Fruit fly (Drosophila melanogaster) whole organism, prepupa: ENCODE data around the gene csw.

Experiments
- Blimp-1 ChIP-seq: fragments of 200-800 bp; sonication (Bioruptor generic); optimal IDR thresholded peaks from 3 replicates; lab custom pipeline; 2017; ENCODE audit warnings: missing biosample characterization, missing genetic modification characterization, mild to moderate bottlenecking, moderate library complexity, missing genetic modification reagents
- CG10669 ChIP-seq: fragments of 200-800 bp; sonication (Bioruptor generic); optimal IDR thresholded peaks from 3 replicates; lab custom pipeline; 2018; ENCODE audit warnings: missing biosample characterization, mild to moderate bottlenecking, missing genetic modification characterization, moderate library complexity
- CG11294 ChIP-seq: fragments of 200-800 bp; sonication (Bioruptor generic); IDR thresholded peaks from 2 replicates; pipeline ENCODE4 v1.3.6; 2022; ENCODE audit warnings: missing biosample characterization, missing genetic modification characterization
- CG11762 ChIP-seq: fragments of 200-800 bp; sonication (Bioruptor generic); optimal IDR thresholded peaks from 3 replicates; lab custom pipeline; 2016; ENCODE audit warnings: missing biosample characterization, missing genetic modification characterization; ENCODE audit not compliant: insufficient read depth
- CG11902 ChIP-seq: fragments of 200-800 bp; sonication (Bioruptor generic); optimal IDR thresholded peaks from 3 replicates; lab custom pipeline; 2016; ENCODE audit warnings: missing biosample characterization, missing genetic modification characterization
- CG15336 ChIP-seq: fragments of 200-800 bp; sonication (Bioruptor generic); IDR thresholded peaks from 2 replicates; pipeline ENCODE4 v1.3.6; 2022; ENCODE audit warnings: missing biosample characterization, missing genetic modification characterization
- CG16779 ChIP-seq: fragments of 200-800 bp; sonication (Bioruptor generic); optimal IDR thresholded peaks from 3 replicates; lab custom pipeline; 2017; ENCODE audit warnings: missing biosample characterization, mild to moderate bottlenecking, missing genetic modification characterization
- CG3032 ChIP-seq: fragments of 200-800 bp; optimal IDR thresholded peaks from 2 replicates; lab custom pipeline; 2019; ENCODE audit warnings: missing biosample characterization, mild to moderate bottlenecking, missing genetic modification characterization, moderate library complexity
- CG31627 ChIP-seq: fragments of 200-800 bp; sonication (Bioruptor generic); optimal IDR thresholded peaks from 3 replicates; lab custom pipeline; 2016; ENCODE audit warnings: missing biosample characterization, missing genetic modification characterization
- CG32006 ChIP-seq: fragments of 200-800 bp; sonication (Bioruptor generic); optimal IDR thresholded peaks from 3 replicates; lab custom pipeline; 2017; ENCODE audit warnings: missing biosample characterization, mild to moderate bottlenecking, missing genetic modification characterization
- CG34406 ChIP-seq: fragments of 200-800 bp; sonication (Bioruptor generic); optimal IDR thresholded peaks from 3 replicates; lab custom pipeline; 2016; ENCODE audit warnings: missing biosample characterization, missing genetic modification characterization
- CG3919 ChIP-seq: fragments of 200-800 bp; sonication (Bioruptor generic); optimal IDR thresholded peaks from 3 replicates; lab custom pipeline; 2016; ENCODE audit warnings: missing biosample characterization, missing genetic modification characterization
- CG4318 ChIP-seq: fragments of 200-800 bp; sonication (Bioruptor generic); optimal IDR thresholded peaks from 3 replicates; lab custom pipeline; 2017; ENCODE audit warnings: missing biosample characterization, mild to moderate bottlenecking, missing genetic modification characterization
- CG6163 ChIP-seq: fragments of 200-800 bp; sonication (Bioruptor generic); IDR thresholded peaks from 3 replicates; pipeline ENCODE4 v1.3.6; 2022; ENCODE audit warnings: missing biosample characterization, missing genetic modification characterization
- CG6792 ChIP-seq: fragments of 200-800 bp; sonication (Bioruptor generic); optimal IDR thresholded peaks from 3 replicates; lab custom pipeline; 2016; ENCODE audit warnings: missing biosample characterization, missing genetic modification characterization
- CG6808 ChIP-seq: fragments of 200-800 bp; sonication (Bioruptor generic); optimal IDR thresholded peaks from 3 replicates; lab custom pipeline; 2017; ENCODE audit warnings: missing biosample characterization, missing genetic modification characterization, mild to moderate bottlenecking, moderate library complexity, missing genetic modification reagents
- CG7368 ChIP-seq: fragments of 200-800 bp; sonication (Bioruptor generic); optimal IDR thresholded peaks from 3 replicates; lab custom pipeline; 2016; ENCODE audit warnings: missing biosample characterization, missing genetic modification characterization
- CG8319 ChIP-seq: fragments of 200-800 bp; sonication (Bioruptor generic); optimal IDR thresholded peaks from 3 replicates; lab custom pipeline; 2016; ENCODE audit warnings: missing biosample characterization, missing genetic modification characterization
- CG8632 ChIP-seq: fragments of 200-800 bp; sonication (Bioruptor generic); optimal IDR thresholded peaks from 3 replicates; lab custom pipeline; 2016; ENCODE audit warnings: missing biosample characterization, missing genetic modification characterization
- CG9139 ChIP-seq: fragments of 200-800 bp; sonication (Bioruptor generic); optimal IDR thresholded peaks from 3 replicates; lab custom pipeline; 2017; ENCODE audit warnings: missing biosample characterization, mild to moderate bottlenecking, missing genetic modification characterization
- Eip78C ChIP-seq: fragments of 200-800 bp; sonication (Bioruptor generic); peaks from one replicate; lab custom pipeline; 2016; ENCODE audit warnings: missing biosample characterization, missing genetic modification characterization
- Eip93F ChIP-seq: fragments of 200-800 bp; sonication (Bioruptor generic); optimal IDR thresholded peaks from 2 replicates; lab custom pipeline; 2016; ENCODE audit warnings: missing biosample characterization, mild to moderate bottlenecking, missing genetic modification characterization
- Ets21C ChIP-seq: fragments of 200-800 bp; sonication (Bioruptor generic); optimal IDR thresholded peaks from 3 replicates; lab custom pipeline; 2016; ENCODE audit warnings: missing biosample characterization, missing genetic modification characterization
- Gug ChIP-seq: fragments of 200-800 bp; sonication (Bioruptor generic); IDR thresholded peaks from 2 replicates; pipeline ENCODE4 v1.3.6; 2022; ENCODE audit warnings: missing biosample characterization, missing genetic modification characterization
- Hr38 ChIP-seq: sonication (Bioruptor generic); optimal IDR thresholded peaks from 2 replicates; lab custom pipeline; 2016; ENCODE audit warnings: missing biosample characterization, missing genetic modification characterization
- Hr4 ChIP-seq: fragments of 200-800 bp; sonication (Bioruptor generic); optimal IDR thresholded peaks from 3 replicates; lab custom pipeline; 2016; ENCODE audit warnings: missing biosample characterization, missing genetic modification characterization
- Met ChIP-seq: fragments of 200-800 bp; sonication (Bioruptor generic); optimal IDR thresholded peaks from 3 replicates; lab custom pipeline; 2016; ENCODE audit warnings: missing biosample characterization, missing genetic modification characterization
- OdsH ChIP-seq: fragments of 200-800 bp; sonication (Bioruptor generic); optimal IDR thresholded peaks from 3 replicates; lab custom pipeline; 2016; ENCODE audit warnings: missing biosample characterization, missing genetic modification characterization
- Smox ChIP-seq: fragments of 200-800 bp; sonication (Bioruptor generic); optimal IDR thresholded peaks from 3 replicates; lab custom pipeline; 2016; ENCODE audit warnings: missing biosample characterization, missing genetic modification characterization
- Sox102F ChIP-seq: fragments of 200-800 bp; sonication (Bioruptor generic); optimal IDR thresholded peaks from 2 replicates; lab custom pipeline; 2016; ENCODE audit warnings: missing biosample characterization, mild to moderate bottlenecking, missing genetic modification characterization
- Sox15 ChIP-seq: fragments of 200-800 bp; sonication (Bioruptor generic); optimal IDR thresholded peaks from 3 replicates; lab custom pipeline; 2016; ENCODE audit warnings: missing biosample characterization, missing genetic modification characterization
- achi ChIP-seq: fragments of 200-800 bp; sonication (Bioruptor generic); optimal IDR thresholded peaks from 3 replicates; lab custom pipeline; 2016; ENCODE audit warnings: missing biosample characterization, missing genetic modification characterization
- acj6 ChIP-seq: fragments of 200-800 bp; sonication (Bioruptor generic); optimal IDR thresholded peaks from 3 replicates; lab custom pipeline; 2016; ENCODE audit warnings: missing biosample characterization, missing genetic modification characterization
- cyc ChIP-seq: fragments of 200-800 bp; sonication (Bioruptor generic); optimal IDR thresholded peaks from 3 replicates; lab custom pipeline; 2016; ENCODE audit warnings: missing biosample characterization, missing genetic modification characterization
- dac ChIP-seq: fragments of 200-800 bp; sonication (Bioruptor generic); optimal IDR thresholded peaks from 2 replicates; lab custom pipeline; 2017; ENCODE audit warnings: missing biosample characterization, mild to moderate bottlenecking, missing genetic modification characterization
- eg ChIP-seq: fragments of 200-800 bp; sonication (Bioruptor generic); IDR thresholded peaks from 3 replicates; pipeline ENCODE4 v1.3.6; 2022; ENCODE audit warnings: missing biosample characterization, missing genetic modification characterization
- esn ChIP-seq: fragments of 200-800 bp; sonication (Bioruptor generic); optimal IDR thresholded peaks from 2 replicates; lab custom pipeline; 2016; ENCODE audit warnings: missing biosample characterization, mild to moderate bottlenecking, missing genetic modification characterization, moderate library complexity
- fd59A ChIP-seq: fragments of 200-800 bp; sonication (Bioruptor generic); optimal IDR thresholded peaks from 2 replicates; lab custom pipeline; 2017; ENCODE audit warnings: missing biosample characterization, mild to moderate bottlenecking, missing genetic modification characterization, missing genetic modification reagents
- fd85E ChIP-seq: fragments of 200-800 bp; sonication (Bioruptor generic); optimal IDR thresholded peaks from 3 replicates; lab custom pipeline; 2016; ENCODE audit warnings: missing biosample characterization, missing genetic modification characterization
- pdm3 ChIP-seq: fragments of 200-800 bp; sonication (Bioruptor generic); optimal IDR thresholded peaks from 3 replicates; lab custom pipeline; 2016; ENCODE audit warnings: missing biosample characterization, missing genetic modification characterization
- salr ChIP-seq, 2 experiments: fragments of 200-800 bp; sonication (Bioruptor generic); optimal IDR thresholded peaks; 3 replicates each; lab custom pipeline; 2016 to 2018; ENCODE audit warnings: missing biosample characterization in 2 of 2, missing genetic modification characterization in 2 of 2, mild to moderate bottlenecking in 1 of 2
- ss ChIP-seq, 2 experiments: fragments of 200-800 bp; sonication (Bioruptor generic); optimal IDR thresholded peaks; 2 replicates in 1 of 2; 3 replicates in 1 of 2; lab custom pipeline; 2017 to 2018; ENCODE audit warnings: mild to moderate bottlenecking in 2 of 2, missing biosample characterization in 2 of 2, missing genetic modification characterization in 2 of 2, moderate library complexity in 1 of 2
- svp ChIP-seq: fragments of 200-800 bp; sonication (Bioruptor generic); peaks from one replicate; lab custom pipeline; 2016; ENCODE audit warnings: missing biosample characterization, missing genetic modification characterization
- vri ChIP-seq: fragments of 200-800 bp; sonication (Bioruptor generic); optimal IDR thresholded peaks from 3 replicates; lab custom pipeline; 2016; ENCODE audit warnings: missing biosample characterization, mild to moderate bottlenecking, missing genetic modification characterization

The csw gene

DNA sequence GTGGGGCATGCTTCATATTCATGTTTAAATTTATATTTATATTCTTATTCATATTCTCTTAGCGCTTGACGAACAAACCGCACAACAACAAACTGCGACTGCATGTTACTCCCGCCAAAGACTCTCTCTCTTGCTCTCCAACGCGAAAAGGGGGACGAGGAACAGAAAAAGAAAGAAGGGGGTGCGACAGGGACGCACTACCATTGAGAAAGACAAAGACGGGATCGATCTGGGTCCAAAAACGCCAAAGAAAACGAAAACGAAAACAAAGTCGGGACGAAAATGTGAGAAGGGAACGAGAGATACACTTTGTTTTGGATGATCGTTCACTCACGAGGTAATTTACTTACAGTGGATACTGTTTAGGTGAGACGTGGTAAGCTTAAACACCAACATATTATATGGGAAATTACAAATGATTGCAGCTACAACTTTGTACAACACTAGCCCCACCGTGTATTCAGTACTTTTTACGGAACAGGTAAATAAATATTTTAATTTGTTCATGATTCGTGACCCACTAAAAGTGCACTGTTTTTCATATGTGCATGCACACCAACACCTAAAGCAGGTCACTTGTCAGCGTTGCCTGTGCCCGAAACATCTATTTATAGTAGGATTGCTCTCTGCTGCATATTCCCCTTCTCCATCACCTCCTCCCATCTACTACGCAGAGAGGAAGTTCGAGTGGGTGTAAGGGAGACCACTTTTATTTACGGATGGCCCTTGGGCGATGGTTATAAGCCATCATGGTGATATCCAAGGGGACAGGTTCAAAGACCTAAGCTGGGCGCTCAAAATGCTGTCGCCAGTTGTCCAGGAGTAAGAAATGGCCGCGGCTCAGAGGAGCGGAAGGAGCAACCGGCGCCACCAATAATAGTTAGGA, 27.9 kb downstream of the csw start (continued):
- peak; percentile 94 for TF ChIP-seq svp (GFP tag; lab: Kevin White, UChicago)
- TF ChIP-seq cyc: peak; percentile 70
- peak; percentile 37 to 55 for TF ChIP-seq salr (GFP tag; optimal IDR thresholded peaks at IDR 0.05; lab: Kevin White, UChicago)
- TF ChIP-seq CG11902 (GFP tag; lab: Kevin White, UChicago): peak; percentile 40
- TF ChIP-seq acj6: peak; percentile 73
- TF ChIP-seq eg (GFP tag; lab: Robert Waterston, UW): peak; percentile 60; the same call in 2 of the 3 replicates
- TF ChIP-seq CG9139 (GFP tag; lab: Kevin White, UChicago): peak; percentile 22
- TF ChIP-seq CG3032: peak; percentile 65
- TF ChIP-seq Met: peak; percentile 78
- no peak for TF ChIP-seq fd85E
- peak; percentile 71 for TF ChIP-seq Sox102F (GFP tag; lab: Kevin White, UChicago)
- TF ChIP-seq CG31627 (GFP tag; lab: Kevin White, UChicago): peak; percentile 68
- peak; percentile 80 for TF ChIP-seq OdsH (GFP tag; lab: Kevin White, UChicago)
- peak; percentile 93 for TF ChIP-seq Eip78C
- TF ChIP-seq Eip93F (GFP tag; lab: Kevin White, UChicago): peak; percentile 57
- TF ChIP-seq CG32006 (GFP tag; lab: Kevin White, UChicago): peak; percentile 68
- peak; percentile 65 for TF ChIP-seq CG10669 (GFP tag; lab: Kevin White, UChicago)
- TF ChIP-seq Hr4: peak; percentile 71
- TF ChIP-seq CG7368: peak; percentile 68
- TF ChIP-seq Smox (GFP tag; lab: Kevin White, UChicago): peak; percentile 70
- TF ChIP-seq CG4318 (GFP tag; lab: Kevin White, UChicago): peak; percentile 34
- TF ChIP-seq Sox15 (GFP tag; lab: Kevin White, UChicago): peak; percentile 56
- TF ChIP-seq CG34406 (GFP tag; lab: Kevin White, UChicago): peak; percentile 68
- TF ChIP-seq, all 60 proteins: peak for 53

DNA sequence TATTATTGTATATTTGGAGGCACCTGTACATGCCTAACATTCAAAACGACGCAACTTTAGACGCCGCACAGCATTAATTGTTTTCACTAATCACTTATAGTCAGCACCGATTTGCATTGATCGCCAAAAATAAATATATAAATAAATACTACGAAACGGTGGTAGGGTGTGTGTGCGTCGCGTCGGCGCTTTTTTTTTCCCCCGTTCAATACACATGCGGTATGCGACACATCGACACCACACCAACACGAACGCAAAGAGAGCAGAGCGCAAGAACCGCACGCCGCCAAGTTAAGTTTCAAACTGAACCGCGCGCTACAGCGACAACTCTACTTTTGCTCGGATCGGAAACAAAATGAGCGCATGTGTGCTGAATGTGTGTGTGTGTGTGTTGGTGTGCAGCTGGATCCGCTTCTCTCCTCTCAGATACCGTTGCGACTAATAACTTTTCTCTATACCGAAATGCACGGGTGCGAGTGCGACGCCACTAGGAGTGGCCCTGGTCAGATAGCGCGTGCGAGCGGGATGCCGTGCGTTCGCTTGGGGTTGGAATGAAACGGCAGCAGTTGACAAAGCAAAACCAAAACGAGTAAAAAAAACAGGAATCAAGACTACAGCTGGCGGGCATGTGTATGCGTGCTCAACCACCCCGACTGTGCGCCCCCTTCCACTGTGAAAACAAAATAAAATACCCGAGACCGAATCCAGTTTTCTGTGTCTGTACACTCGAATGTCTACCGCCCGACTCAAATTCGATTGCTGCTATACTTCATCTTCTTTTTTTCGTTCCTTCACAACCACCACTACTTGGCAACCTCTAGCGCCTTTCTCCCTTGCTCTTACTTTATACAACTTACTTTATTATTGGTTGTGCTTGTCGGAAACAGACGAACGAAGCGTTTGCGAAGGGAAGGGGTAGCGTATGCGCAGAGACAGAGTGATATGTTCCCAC, 29.3 kb downstream of the csw start, which contains the start of gene ph-d:
Gene ph-d, minus strand, starts transcription at position 274 of the 952 bp plus-strand sequence.
- TF ChIP-seq Hr38 (GFP tag; lab: Kevin White, UChicago): no peak
- TF ChIP-seq ss (GFP tag; optimal IDR thresholded peaks at IDR 0.05; lab: Kevin White, UChicago): peak; percentile 84 to 93
- peak; percentile 72 for TF ChIP-seq fd85E
- TF ChIP-seq Ets21C (GFP tag; lab: Kevin White, UChicago): peak; percentile 17
- TF ChIP-seq CG8319 (GFP tag; lab: Kevin White, UChicago): peak; percentile 9
- peak; percentile 84 for TF ChIP-seq Gug
- peak; percentile 20 for TF ChIP-seq CG3919 (GFP tag; lab: Kevin White, UChicago)
- no peak for TF ChIP-seq CG6792 (GFP tag; lab: Kevin White, UChicago)
- peak; percentile 51 for TF ChIP-seq pdm3 (GFP tag; lab: Kevin White, UChicago)
- TF ChIP-seq fd59A (GFP tag; lab: Kevin White, UChicago): peak; percentile 75
- TF ChIP-seq CG34406 (GFP tag; lab: Kevin White, UChicago): peak; percentile 13
- TF ChIP-seq OdsH (GFP tag; lab: Kevin White, UChicago): peak; percentile 5
- peak; percentile 38 for TF ChIP-seq CG11762
- TF ChIP-seq dac (GFP tag; lab: Kevin White, UChicago): peak; percentile 79
- TF ChIP-seq CG16779: peak; percentile 61
- TF ChIP-seq achi (GFP tag; lab: Kevin White, UChicago): no peak
- TF ChIP-seq eg (GFP tag; lab: Robert Waterston, UW): peak; percentile 91
- peak; percentile 85 for TF ChIP-seq CG15336 (GFP tag; lab: Robert Waterston, UW)
- peak; percentile 75 for TF ChIP-seq svp (GFP tag; lab: Kevin White, UChicago)
- TF ChIP-seq CG6808 (GFP tag; lab: Kevin White, UChicago): peak; percentile 76
- TF ChIP-seq CG8632 (GFP tag; lab: Kevin White, UChicago): no peak
- TF ChIP-seq CG4318 (GFP tag; lab: Kevin White, UChicago): peak; percentile 3
- peak; percentile 60 for TF ChIP-seq CG7368
- peak; percentile 58 to 74 for TF ChIP-seq salr (GFP tag; optimal IDR thresholded peaks at IDR 0.05; lab: Kevin White, UChicago)
- TF ChIP-seq Blimp-1: peak; percentile 30
- peak; percentile 36; the same call in 1 of the 2 replicates for TF ChIP-seq CG11294 (GFP tag; lab: Robert Waterston, UW)
- TF ChIP-seq vri: peak; percentile 46
- no peak for TF ChIP-seq Sox15 (GFP tag; lab: Kevin White, UChicago)
- TF ChIP-seq CG10669 (GFP tag; lab: Kevin White, UChicago): peak; percentile 60
- peak; percentile 62 for TF ChIP-seq Met
- TF ChIP-seq CG6163: peak; percentile 94
- peak; percentile 55 for TF ChIP-seq esn (GFP tag; lab: Kevin White, UChicago)
